Worm (Caenorhabditis elegans) whole organism, L4/young adult: ENCODE results near the gene F46C5.4.

ENCODE experiments used
- W03F9.2 ChIP-seq: fragments of 150-350 bp; optimal IDR thresholded peaks from 2 replicates; lab custom pipeline; 2014; ENCODE audit warnings: missing biosample characterization, missing genetic modification characterization
- dao-5 ChIP-seq: sonication (generic microtip); optimal IDR thresholded peaks from 2 replicates; lab custom pipeline; 2016; ENCODE audit warnings: missing genotype, missing genetic modification characterization, moderate library complexity, missing compliant biosample characterization

ce11 chrII:8845298-8845697 is 9.4 kb downstream of the F46C5.4 start, which contains the start of gene agxt-1:
- TF ChIP-seq dao-5 (tag; lab: Kevin White, UChicago) (no peak), W03F9.2 (tag; lab: Kevin White, UChicago) (no peak)
